In genomic region chr3L:17428779-17429178, dm6 we compare ENCODE assay signal across 1 fruit fly cellular context.
A peak's percentile ranks its signal among the peaks of the same experiment; 100 is the strongest.
TF ChIP-seq lines count a peak whose summit lies in the region.

TSS of gene Gorab (minus strand) at chr3L:17428836.

TF ChIP-seq in whole organism, embryonic, 481 proteins besides CTCF, POLR2A, EP300 and RAD21 (continued from another document and continues in another):
- TF ChIP-seq da (GFP tag; optimal IDR thresholded peaks at IDR 0.05; lab: Kevin White, UChicago) (peak; percentile 39), CG5245 (GFP tag; optimal IDR thresholded peaks at IDR 0.05; lab: Kevin White, UChicago) (peak; percentile 74), CG1647 (GFP tag; optimal IDR thresholded peaks at IDR 0.05; lab: Kevin White, UChicago) (peak; percentile 70), Dll (GFP tag; IDR thresholded peaks at IDR 0.05; lab: Robert Waterston, UW; ENCODE audit: partially characterized antibody) (peak; percentile 73), CG17912 (GFP tag; optimal IDR thresholded peaks at IDR 0.05; lab: Kevin White, UChicago) (peak; percentile 40), gce (GFP tag; IDR thresholded peaks at IDR 0.05; lab: Robert Waterston, UW) (peak; percentile 82; the same call in 1 of the 3 replicates), CG17802 (tag; optimal IDR thresholded peaks at IDR 0.05; lab: Kevin White, UChicago) (peak; percentile 91), Sry-δ (GFP tag; optimal IDR thresholded peaks at IDR 0.05; lab: Kevin White, UChicago) (peak; percentile 61), Oli (tag; optimal IDR thresholded peaks at IDR 0.05; lab: Kevin White, UChicago) (peak; percentile 80), dysf (GFP tag; IDR thresholded peaks at IDR 0.05; lab: Robert Waterston, UW) (peak; percentile 97), CG6854 (GFP tag; optimal IDR thresholded peaks at IDR 0.05; lab: Kevin White, UChicago) (no peak), schlank (tag; optimal IDR thresholded peaks at IDR 0.05; lab: Kevin White, UChicago) (no peak), insv (GFP tag; optimal IDR thresholded peaks at IDR 0.05; lab: Kevin White, UChicago) (peak in 1 of 2 experiments; percentile 30), CG4404 (GFP tag; IDR thresholded peaks at IDR 0.05; lab: Robert Waterston, UW) (peak; percentile 97), gem (tag; optimal IDR thresholded peaks at IDR 0.05; lab: Kevin White, UChicago) (peak; percentile 90), ab (GFP tag; optimal IDR thresholded peaks at IDR 0.05; lab: Kevin White, UChicago) (peak; percentile 58), YL-1 (GFP tag; optimal IDR thresholded peaks at IDR 0.05; lab: Kevin White, UChicago) (peak; percentile 66), tin (GFP tag; optimal IDR thresholded peaks at IDR 0.05; lab: Kevin White, UChicago) (peak; percentile 88), CG13624 (GFP tag; optimal IDR thresholded peaks at IDR 0.05; lab: Kevin White, UChicago) (peak; percentile 77), pan (optimal IDR thresholded peaks at IDR 0.05; lab: Kevin White, UChicago) (no peak), pan (GFP tag; optimal IDR thresholded peaks at IDR 0.05 in 1 of 2, IDR thresholded peaks at IDR 0.05 in 1 of 2) (peak in 1 of 2 experiments; percentile 95), CG1603 (tag; optimal IDR thresholded peaks at IDR 0.05; lab: Kevin White, UChicago) (no peak), CG31224 (GFP tag; IDR thresholded peaks at IDR 0.05; lab: Robert Waterston, UW) (peak; percentile 89), CG18764 (GFP tag; optimal IDR thresholded peaks at IDR 0.05; lab: Kevin White, UChicago) (peak; percentile 85), CG11696 (GFP tag; IDR thresholded peaks at IDR 0.05; lab: Robert Waterston, UW) (peak; percentile 82), sob (GFP tag; IDR thresholded peaks at IDR 0.05; lab: Robert Waterston, UW) (peak; percentile 94), fd64A (GFP tag; optimal IDR thresholded peaks at IDR 0.05; lab: Kevin White, UChicago) (no peak), Dfd (GFP tag; optimal IDR thresholded peaks at IDR 0.05; lab: Kevin White, UChicago) (no peak), dan (GFP tag; IDR thresholded peaks at IDR 0.05; lab: Robert Waterston, UW) (peak; percentile 91), Asciz (GFP tag; optimal IDR thresholded peaks at IDR 0.05; lab: Kevin White, UChicago) (peak; percentile 66), cato (GFP tag; optimal IDR thresholded peaks at IDR 0.05; lab: Kevin White, UChicago; ENCODE audit: borderline replicate concordance) (peak; percentile 83), CG10209 (GFP tag; optimal IDR thresholded peaks at IDR 0.05; lab: Kevin White, UChicago) (peak; percentile 86), Sox100B (GFP tag; optimal IDR thresholded peaks at IDR 0.05; lab: Kevin White, UChicago) (peak; percentile 69), NC2α (GFP tag; optimal IDR thresholded peaks at IDR 0.05; lab: Kevin White, UChicago) (no peak), Ada2b (GFP tag; IDR thresholded peaks at IDR 0.05; lab: Robert Waterston, UW) (peak; percentile 96), BtbVII (GFP tag; optimal IDR thresholded peaks at IDR 0.05; lab: Kevin White, UChicago) (peak; percentile 55), bigmax (GFP tag; optimal IDR thresholded peaks at IDR 0.05; lab: Kevin White, UChicago) (peak; percentile 19), disco-r (GFP tag; optimal IDR thresholded peaks at IDR 0.05; lab: Kevin White, UChicago) (no peak), salm (tag; optimal IDR thresholded peaks at IDR 0.05; lab: Kevin White, UChicago) (no peak), CG18619 (GFP tag; optimal IDR thresholded peaks at IDR 0.05; lab: Kevin White, UChicago) (peak; percentile 74), CG8388 (GFP tag; optimal IDR thresholded peaks at IDR 0.05; lab: Kevin White, UChicago) (peak; percentile 67), CG15011 (GFP tag; optimal IDR thresholded peaks at IDR 0.05; lab: Kevin White, UChicago) (peak; percentile 60), lbe (GFP tag; optimal IDR thresholded peaks at IDR 0.05; lab: Kevin White, UChicago) (peak; percentile 90), gro (GFP tag; optimal IDR thresholded peaks at IDR 0.05; lab: Kevin White, UChicago) (peak; percentile 72), btn (GFP tag; optimal IDR thresholded peaks at IDR 0.05; lab: Kevin White, UChicago) (peak; percentile 8), luna (GFP tag; optimal IDR thresholded peaks at IDR 0.05; lab: Kevin White, UChicago) (peak; percentile 37), ac (GFP tag; optimal IDR thresholded peaks at IDR 0.05; lab: Kevin White, UChicago) (peak; percentile 13), Mes4 (GFP tag; optimal IDR thresholded peaks at IDR 0.05; lab: Kevin White, UChicago) (peak; percentile 58), Side (GFP tag; optimal IDR thresholded peaks at IDR 0.05; lab: Kevin White, UChicago) (no peak), vvl (GFP tag; IDR thresholded peaks at IDR 0.05; lab: Robert Waterston, UW) (peak; percentile 97), Fer3 (tag; optimal IDR thresholded peaks at IDR 0.05; lab: Kevin White, UChicago) (peak; percentile 87), sug (tag; optimal IDR thresholded peaks at IDR 0.05; lab: Kevin White, UChicago) (peak; percentile 74), NFAT (GFP tag; IDR thresholded peaks at IDR 0.05; lab: Robert Waterston, UW) (peak; percentile 93), crp (GFP tag; optimal IDR thresholded peaks at IDR 0.05; lab: Kevin White, UChicago) (peak in 1 of 2 experiments; percentile 70), Camta (GFP tag; optimal IDR thresholded peaks at IDR 0.05; lab: Kevin White, UChicago) (peak; percentile 75), bcd (GFP tag; optimal IDR thresholded peaks at IDR 0.05; lab: Kevin White, UChicago) (peak; percentile 92), HmgD (GFP tag; optimal IDR thresholded peaks at IDR 0.05; lab: Kevin White, UChicago) (peak; percentile 44), fd96Cb (tag; optimal IDR thresholded peaks at IDR 0.05; lab: Kevin White, UChicago) (peak; percentile 87), br (optimal IDR thresholded peaks at IDR 0.05; lab: Kevin White, UChicago) (no peak), lov (optimal IDR thresholded peaks at IDR 0.05; lab: Kevin White, UChicago) (no peak), lov (GFP tag; IDR thresholded peaks at IDR 0.05; lab: Robert Waterston, UW) (peak; percentile 83; the same call in 2 of the 3 replicates), jing (GFP tag; optimal IDR thresholded peaks at IDR 0.05; lab: Kevin White, UChicago) (peak; percentile 64), CG5953 (GFP tag; IDR thresholded peaks at IDR 0.05; lab: Robert Waterston, UW) (peak; percentile 84), grau (tag; optimal IDR thresholded peaks at IDR 0.05; lab: Kevin White, UChicago) (peak; percentile 85), tup (GFP tag; optimal IDR thresholded peaks at IDR 0.05; lab: Kevin White, UChicago) (peak; percentile 77), wek (GFP tag; optimal IDR thresholded peaks at IDR 0.05; lab: Kevin White, UChicago) (no peak), Nf-YB (GFP tag; optimal IDR thresholded peaks at IDR 0.05; lab: Kevin White, UChicago) (peak; percentile 53), seq (GFP tag; IDR thresholded peaks at IDR 0.05; lab: Robert Waterston, UW) (peak; percentile 90), ems (GFP tag; optimal IDR thresholded peaks at IDR 0.05; lab: Kevin White, UChicago) (peak; percentile 85), twi (tag; optimal IDR thresholded peaks at IDR 0.05; lab: Kevin White, UChicago) (peak; percentile 67), slou (GFP tag; optimal IDR thresholded peaks at IDR 0.05; lab: Kevin White, UChicago) (peak; percentile 79), eve (GFP tag; optimal IDR thresholded peaks at IDR 0.05; lab: Kevin White, UChicago) (no peak), CG34224 (GFP tag; IDR thresholded peaks at IDR 0.05; lab: Robert Waterston, UW; ENCODE audit: partially characterized antibody) (no peak), her (GFP tag; optimal IDR thresholded peaks at IDR 0.05; lab: Kevin White, UChicago) (no peak), CG10979 (tag; optimal IDR thresholded peaks at IDR 0.05; lab: Kevin White, UChicago) (peak; percentile 77), Lim3 (GFP tag; IDR thresholded peaks at IDR 0.05; lab: Robert Waterston, UW) (peak; percentile 88), Atf-2 (GFP tag; optimal IDR thresholded peaks at IDR 0.05; lab: Kevin White, UChicago) (peak; percentile 77), Dref (GFP tag; IDR thresholded peaks at IDR 0.05; lab: Robert Waterston, UW) (peak; percentile 69), CG12299 (tag; optimal IDR thresholded peaks at IDR 0.05; lab: Kevin White, UChicago) (peak; percentile 26), esg (GFP tag; conservative IDR thresholded peaks at IDR 0.05; lab: Robert Waterston, UW) (peak; percentile 96), CG42726 (GFP tag; IDR thresholded peaks at IDR 0.05; lab: Robert Waterston, UW; ENCODE audit: partially characterized antibody) (no peak), CG2202 (tag; optimal IDR thresholded peaks at IDR 0.05; lab: Kevin White, UChicago) (peak; percentile 57), Hr3 (GFP tag; optimal IDR thresholded peaks at IDR 0.05; lab: Kevin White, UChicago) (peak; percentile 91), CG7745 (tag; optimal IDR thresholded peaks at IDR 0.05; lab: Kevin White, UChicago) (no peak), Rfx (GFP tag; IDR thresholded peaks at IDR 0.05; lab: Robert Waterston, UW) (peak; percentile 95), CG1024 (GFP tag; IDR thresholded peaks at IDR 0.05; lab: Robert Waterston, UW) (peak; percentile 89), CG10959 (GFP tag; IDR thresholded peaks at IDR 0.05; lab: Robert Waterston, UW) (peak; percentile 94), CG4820 (GFP tag; optimal IDR thresholded peaks at IDR 0.05; lab: Kevin White, UChicago) (peak; percentile 86), CG3065 (GFP tag; optimal IDR thresholded peaks at IDR 0.05; lab: Kevin White, UChicago) (peak; percentile 46), dimm (GFP tag; IDR thresholded peaks at IDR 0.05; lab: Robert Waterston, UW) (peak; percentile 87), Dip2 (GFP tag; IDR thresholded peaks at IDR 0.05; lab: Robert Waterston, UW) (peak; percentile 63; the same call in 1 of the 2 replicates), CG6175 (GFP tag; IDR thresholded peaks at IDR 0.05; lab: Robert Waterston, UW) (peak; percentile 85), CG34376 (GFP tag; optimal IDR thresholded peaks at IDR 0.05; lab: Kevin White, UChicago) (no peak), CG5180 (GFP tag; optimal IDR thresholded peaks at IDR 0.05; lab: Kevin White, UChicago) (peak; percentile 37), CG18011 (GFP tag; optimal IDR thresholded peaks at IDR 0.05; lab: Kevin White, UChicago) (peak; percentile 56), chn (GFP tag; optimal IDR thresholded peaks at IDR 0.05; lab: Kevin White, UChicago) (peak; percentile 90), usp (GFP tag; optimal IDR thresholded peaks at IDR 0.05; lab: Kevin White, UChicago) (no peak), Blimp-1 (GFP tag; optimal IDR thresholded peaks at IDR 0.05; lab: Kevin White, UChicago) (peak; percentile 80), CG1792 (GFP tag; optimal IDR thresholded peaks at IDR 0.05; lab: Kevin White, UChicago) (peak; percentile 21), Awh (GFP tag; IDR thresholded peaks at IDR 0.05; lab: Robert Waterston, UW) (peak; percentile 91), vfl (GFP tag; optimal IDR thresholded peaks at IDR 0.05; lab: Kevin White, UChicago) (peak; percentile 25), mam (GFP tag; optimal IDR thresholded peaks at IDR 0.05; lab: Kevin White, UChicago) (peak; percentile 89), hkb (optimal IDR thresholded peaks at IDR 0.05; lab: Kevin White, UChicago) (peak; percentile 22), hkb (GFP tag; IDR thresholded peaks at IDR 0.05; lab: Robert Waterston, UW) (peak; percentile 81), CG4282 (GFP tag; optimal IDR thresholded peaks at IDR 0.05; lab: Kevin White, UChicago) (peak; percentile 46), pita (GFP tag; optimal IDR thresholded peaks at IDR 0.05; lab: Kevin White, UChicago) (no peak), bsh (GFP tag; optimal IDR thresholded peaks at IDR 0.05; lab: Kevin White, UChicago) (peak in 1 of 2 experiments; percentile 90), CG33213 (GFP tag; optimal IDR thresholded peaks at IDR 0.05; lab: Kevin White, UChicago) (peak; percentile 80), Stat92E (GFP tag; optimal IDR thresholded peaks at IDR 0.05; lab: Kevin White, UChicago) (peak in 1 of 3 experiments; percentile 52), Hr51 (GFP tag; optimal IDR thresholded peaks at IDR 0.05; lab: Kevin White, UChicago) (peak; percentile 77 to 82), NK7.1 (GFP tag; optimal IDR thresholded peaks at IDR 0.05; lab: Kevin White, UChicago) (peak; percentile 40), pros (GFP tag; optimal IDR thresholded peaks at IDR 0.05; lab: Kevin White, UChicago) (no peak), CG10366 (GFP tag; IDR thresholded peaks at IDR 0.05; lab: Robert Waterston, UW) (peak; percentile 96), CG3407 (GFP tag; optimal IDR thresholded peaks at IDR 0.05; lab: Kevin White, UChicago) (peak; percentile 49), repo (GFP tag; optimal IDR thresholded peaks at IDR 0.05; lab: Kevin White, UChicago) (peak; percentile 55), Elba2 (GFP tag; optimal IDR thresholded peaks at IDR 0.05; lab: Kevin White, UChicago) (peak; percentile 81), otp (GFP tag; IDR thresholded peaks at IDR 0.05; lab: Robert Waterston, UW) (peak; percentile 92), ap (GFP tag; IDR thresholded peaks at IDR 0.05; lab: Robert Waterston, UW) (peak; percentile 96), CG1233 (GFP tag; optimal IDR thresholded peaks at IDR 0.05; lab: Kevin White, UChicago) (peak; percentile 68), Rx (GFP tag; IDR thresholded peaks at IDR 0.05; lab: Robert Waterston, UW) (peak; percentile 90), HLH54F (GFP tag; optimal IDR thresholded peaks at IDR 0.05; lab: Kevin White, UChicago) (peak; percentile 81), ara (GFP tag; IDR thresholded peaks at IDR 0.05; lab: Robert Waterston, UW) (peak; percentile 93), Hsf (GFP tag; optimal IDR thresholded peaks at IDR 0.05; lab: Kevin White, UChicago) (peak; percentile 93), Doc2 (GFP tag; IDR thresholded peaks at IDR 0.05; lab: Robert Waterston, UW) (peak; percentile 75; the same call in 1 of the 2 replicates), wdn (GFP tag; IDR thresholded peaks at IDR 0.05; lab: Robert Waterston, UW) (0 out of 2 replicates have a peak, but pooled peaks have one; percentile 23), Optix (GFP tag; IDR thresholded peaks at IDR 0.05; lab: Robert Waterston, UW) (peak; percentile 92), ewg (GFP tag; optimal IDR thresholded peaks at IDR 0.05; lab: Kevin White, UChicago) (peak; percentile 74), jigr1 (GFP tag; IDR thresholded peaks at IDR 0.05; lab: Robert Waterston, UW) (peak; percentile 89), danr (GFP tag; IDR thresholded peaks at IDR 0.05; lab: Robert Waterston, UW) (peak; percentile 61; the same call in 1 of the 2 replicates), scrt (GFP tag; optimal IDR thresholded peaks at IDR 0.05; lab: Kevin White, UChicago) (peak; percentile 32), CG15269 (tag; optimal IDR thresholded peaks at IDR 0.05; lab: Kevin White, UChicago) (peak; percentile 87), pfk (GFP tag; optimal IDR thresholded peaks at IDR 0.05; lab: Kevin White, UChicago) (no peak)
